Fruit fly (Drosophila melanogaster) whole organism, pupa: ENCODE results near the gene CG14566.

ENCODE experiments used
- CG10348 ChIP-seq: fragments of 200-800 bp; sonication (Bioruptor generic); IDR thresholded peaks from 2 replicates; pipeline ENCODE4 v1.3.6; 2022; ENCODE audit warnings: missing biosample characterization, missing genetic modification characterization
- CG12605 ChIP-seq: fragments of 200-800 bp; sonication (Bioruptor generic); IDR thresholded peaks from 2 replicates; pipeline ENCODE4 v1.3.6; 2022; ENCODE audit warnings: missing biosample characterization, missing genetic modification characterization
- CG13204 ChIP-seq: fragments of 200-800 bp; sonication (Bioruptor generic); optimal IDR thresholded peaks from 2 replicates; lab custom pipeline; 2018; ENCODE audit warnings: missing biosample characterization, mild to moderate bottlenecking, missing genetic modification characterization, moderate library complexity
- CG14655 ChIP-seq: fragments of 200-800 bp; sonication (Bioruptor generic); optimal IDR thresholded peaks from 3 replicates; lab custom pipeline; 2017; ENCODE audit warnings: mild to moderate bottlenecking, missing biosample characterization, missing genetic modification reagents, missing genetic modification characterization
- CG15710 ChIP-seq: fragments of 200-800 bp; sonication (Bioruptor generic); optimal IDR thresholded peaks from 2 replicates; lab custom pipeline; 2018; ENCODE audit warnings: missing biosample characterization, mild to moderate bottlenecking, missing genetic modification characterization, moderate library complexity
- CG17806 ChIP-seq: fragments of 200-800 bp; sonication (Bioruptor generic); optimal IDR thresholded peaks from 2 replicates; lab custom pipeline; 2018; ENCODE audit warnings: missing biosample characterization, mild to moderate bottlenecking, missing genetic modification characterization, moderate library complexity
- CG32121 ChIP-seq: fragments of 200-800 bp; sonication (Bioruptor generic); IDR thresholded peaks from 2 replicates; pipeline ENCODE4 v1.3.6; 2022; ENCODE audit warnings: missing biosample characterization, missing genetic modification characterization
- CG34367 ChIP-seq: fragments of 200-800 bp; sonication (Bioruptor generic); optimal IDR thresholded peaks from 2 replicates; lab custom pipeline; 2018; ENCODE audit warnings: missing biosample characterization, mild to moderate bottlenecking, missing genetic modification characterization
- CG4496 ChIP-seq: fragments of 200-800 bp; sonication (Bioruptor generic); IDR thresholded peaks from 3 replicates; pipeline ENCODE4 v1.3.6; 2022; ENCODE audit warnings: missing biosample characterization, missing genetic modification characterization
- CG8159 ChIP-seq: fragments of 200-800 bp; sonication (Bioruptor generic); optimal IDR thresholded peaks from 3 replicates; lab custom pipeline; 2018; ENCODE audit warnings: missing biosample characterization, mild to moderate bottlenecking, missing genetic modification characterization, moderate library complexity
- CG8301 ChIP-seq: fragments of 200-800 bp; sonication (Bioruptor generic); optimal IDR thresholded peaks from 2 replicates; lab custom pipeline; 2018; ENCODE audit warnings: missing biosample characterization, mild to moderate bottlenecking, missing genetic modification characterization
- CG9948 ChIP-seq: fragments of 200-800 bp; sonication (Bioruptor generic); optimal IDR thresholded peaks from 2 replicates; lab custom pipeline; 2018; ENCODE audit warnings: missing biosample characterization, mild to moderate bottlenecking, missing genetic modification characterization, moderate library complexity
- D1 ChIP-seq: fragments of 200-800 bp; sonication (Bioruptor generic); optimal IDR thresholded peaks from 2 replicates; lab custom pipeline; 2018; ENCODE audit warnings: missing biosample characterization, mild to moderate bottlenecking, missing genetic modification characterization, moderate library complexity
- EcR ChIP-seq: fragments of 200-800 bp; sonication (Bioruptor generic); optimal IDR thresholded peaks from 3 replicates; lab custom pipeline; 2019; ENCODE audit warnings: missing biosample characterization, missing genetic modification characterization, mild to moderate bottlenecking, moderate library complexity, missing genetic modification reagents
- Ets98B ChIP-seq: fragments of 200-800 bp; sonication (Bioruptor generic); IDR thresholded peaks from 2 replicates; pipeline ENCODE4 v1.3.6; 2022; ENCODE audit warnings: missing biosample characterization, missing genetic modification characterization
- Pif1A ChIP-seq: fragments of 200-800 bp; sonication (Bioruptor generic); optimal IDR thresholded peaks from 3 replicates; lab custom pipeline; 2016; ENCODE audit warnings: missing biosample characterization, missing genetic modification characterization
- Pif1B ChIP-seq: fragments of 200-800 bp; sonication (Bioruptor generic); optimal IDR thresholded peaks from 3 replicates; lab custom pipeline; 2016; ENCODE audit warnings: missing biosample characterization, missing genetic modification characterization
- Snoo ChIP-seq: fragments of 200-800 bp; sonication (Bioruptor generic); optimal IDR thresholded peaks from 3 replicates; lab custom pipeline; 2017; ENCODE audit warnings: missing biosample characterization, mild to moderate bottlenecking, missing genetic modification characterization, inconsistent platforms
- fd96Ca ChIP-seq: fragments of 200-800 bp; sonication (Bioruptor generic); IDR thresholded peaks from 3 replicates; pipeline ENCODE4 v1.3.6; 2022; ENCODE audit warnings: missing biosample characterization, missing genetic modification characterization
- gl ChIP-seq: fragments of 200-800 bp; sonication (Bioruptor generic); optimal IDR thresholded peaks from 2 replicates; lab custom pipeline; 2018; ENCODE audit warnings: missing biosample characterization, mild to moderate bottlenecking, missing genetic modification characterization
- rn ChIP-seq: fragments of 200-800 bp; sonication (Bioruptor generic); IDR thresholded peaks from 2 replicates; pipeline ENCODE4 v1.3.6; 2022; ENCODE audit warnings: missing biosample characterization, missing genetic modification characterization

The CG14566 gene

DNA sequence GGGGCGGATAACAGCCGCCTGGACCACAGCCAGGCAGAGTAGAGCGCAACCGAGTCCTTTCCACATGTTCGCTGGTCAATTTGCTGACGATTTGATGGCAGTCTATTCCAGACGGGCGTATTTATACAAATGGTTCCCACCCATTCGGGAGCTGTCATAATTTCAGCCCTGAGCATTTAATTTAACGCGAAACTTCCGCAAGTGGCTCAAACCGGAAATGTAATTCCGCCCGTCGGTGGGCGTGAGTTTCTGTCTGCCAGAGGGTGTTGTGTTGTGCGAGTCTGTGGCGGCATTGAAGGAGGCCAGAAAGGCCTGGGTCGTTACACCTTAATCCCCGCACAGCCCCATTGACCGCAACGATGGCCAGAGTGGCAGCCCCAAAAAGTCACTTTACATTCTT is 4.1 kb upstream of the CG14566 start, which contains the start of gene CG14565:
CG14565 (minus strand) TSS at position 101 of the 400 bp plus-strand sequence.
- no peak for TF ChIP-seq CG4496 (GFP tag; lab: Robert Waterston, UW)
- TF ChIP-seq CG17806 (tag; lab: Kevin White, UChicago): no peak
- TF ChIP-seq CG10348 (GFP tag; lab: Robert Waterston, UW): no peak
- no peak for TF ChIP-seq EcR (GFP tag; lab: Kevin White, UChicago)
- no peak for TF ChIP-seq CG12605 (GFP tag; lab: Robert Waterston, UW)
- no peak for TF ChIP-seq CG32121
- no peak for TF ChIP-seq CG15710 (tag; lab: Kevin White, UChicago)

- TF ChIP-seq CG9948 (no peak), Pif1B (no peak), CG15710 (tag; lab: Kevin White, UChicago) (no peak), CG17806 (tag; lab: Kevin White, UChicago) (no peak), Ets98B (GFP tag; lab: Robert Waterston, UW) (no peak), CG10348 (GFP tag; lab: Robert Waterston, UW) (no peak), CG4496 (GFP tag; lab: Robert Waterston, UW) (no peak), gl (tag; lab: Kevin White, UChicago) (no peak), CG34367 (no peak), rn (GFP tag; lab: Robert Waterston, UW) (no peak), Snoo (no peak), Pif1A (GFP tag; lab: Kevin White, UChicago) (no peak), CG8301 (tag; lab: Kevin White, UChicago) (no peak), fd96Ca (GFP tag; lab: Robert Waterston, UW) (no peak), CG8159 (no peak), D1 (no peak), EcR (GFP tag; lab: Kevin White, UChicago) (no peak), CG13204 (GFP tag; lab: Kevin White, UChicago) (no peak)
Measured at dm6 chr3L:21741234-21741633, 1.1 kb upstream of the CG14566 start, which contains the start of gene CG14572. TSS of gene CG14572 (plus strand) at chr3L:21741534.

- TF ChIP-seq EcR (GFP tag; lab: Kevin White, UChicago) (peak; percentile 35), CG14655 (GFP tag; lab: Kevin White, UChicago) (peak; percentile 18), rn (GFP tag; lab: Robert Waterston, UW) (no peak), Ets98B (GFP tag; lab: Robert Waterston, UW) (peak; percentile 13; the same call in 1 of the 2 replicates)
Measured at dm6 chr3L:21739017-21739730, 935 bp downstream of the CG14566 start.

DNA sequence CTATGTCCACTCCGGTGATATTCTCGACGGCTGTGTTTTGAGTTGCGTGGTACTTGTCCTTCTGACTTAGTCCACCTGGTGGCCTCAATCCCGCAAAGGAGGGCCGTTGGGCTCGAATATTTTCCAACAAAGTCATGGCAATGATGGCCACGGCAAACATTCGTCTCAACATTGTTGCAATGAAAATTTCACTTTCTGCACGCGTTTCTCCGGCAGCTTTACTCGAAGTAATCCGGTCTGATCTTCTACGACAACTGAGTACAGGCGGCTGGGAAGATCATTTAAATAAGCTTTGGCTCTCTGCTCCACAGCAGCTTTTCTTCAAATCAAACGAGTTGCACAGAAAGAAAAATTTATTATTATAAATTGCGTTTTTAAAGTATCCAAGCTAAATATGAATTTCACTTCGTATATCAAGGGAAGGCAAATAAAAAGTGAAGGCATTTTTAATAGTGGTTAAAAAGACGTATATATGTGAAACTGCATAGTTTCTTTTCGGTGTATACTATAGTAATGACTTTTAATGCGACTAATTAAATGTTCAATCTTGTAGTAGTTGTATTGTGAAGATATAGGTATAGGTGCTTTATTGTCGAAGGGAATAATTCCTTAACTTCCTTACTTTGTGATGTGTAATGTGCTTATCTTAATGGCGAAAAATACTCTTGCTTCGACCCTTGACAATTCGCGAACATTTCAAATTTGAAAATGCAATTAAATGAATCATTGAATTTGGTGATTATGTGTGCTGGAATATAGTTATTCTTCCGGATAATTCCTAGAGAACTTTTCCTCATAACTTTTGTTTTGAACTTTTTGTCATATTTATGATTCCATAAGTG is 1.7 kb downstream of the CG14566 start, which contains the start of gene CG14567:
CG14567 (minus strand) TSS at position 256 of the 842 bp plus-strand sequence.
- TF ChIP-seq rn (GFP tag; lab: Robert Waterston, UW): peak; percentile 66
- TF ChIP-seq Ets98B (GFP tag; lab: Robert Waterston, UW): peak; percentile 70
- TF ChIP-seq D1: peak; percentile 18
- TF ChIP-seq CG4496 (GFP tag; lab: Robert Waterston, UW): peak; percentile 86
- no peak for TF ChIP-seq CG13204 (GFP tag; lab: Kevin White, UChicago)
- TF ChIP-seq CG34367: peak; percentile 11
- TF ChIP-seq gl (tag; lab: Kevin White, UChicago): no peak
- peak; percentile 31 for TF ChIP-seq Pif1A (GFP tag; lab: Kevin White, UChicago)
- TF ChIP-seq EcR (GFP tag; lab: Kevin White, UChicago): no peak
- peak; percentile 44 for TF ChIP-seq CG15710 (tag; lab: Kevin White, UChicago)
- peak; percentile 59 for TF ChIP-seq CG17806 (tag; lab: Kevin White, UChicago)
- no peak for TF ChIP-seq fd96Ca (GFP tag; lab: Robert Waterston, UW)
- peak; percentile 83 for TF ChIP-seq CG12605 (GFP tag; lab: Robert Waterston, UW)
- TF ChIP-seq CG32121: peak; percentile 64
- peak; percentile 57 for TF ChIP-seq Pif1B
- peak; percentile 65 for TF ChIP-seq CG8301 (tag; lab: Kevin White, UChicago)
- TF ChIP-seq CG9948: peak; percentile 37
- peak; percentile 65 for TF ChIP-seq CG8159
- TF ChIP-seq CG10348 (GFP tag; lab: Robert Waterston, UW): no peak
- peak; percentile 27 for TF ChIP-seq Snoo
- TF ChIP-seq CG14655 (GFP tag; lab: Kevin White, UChicago): peak; percentile 55

DNA sequence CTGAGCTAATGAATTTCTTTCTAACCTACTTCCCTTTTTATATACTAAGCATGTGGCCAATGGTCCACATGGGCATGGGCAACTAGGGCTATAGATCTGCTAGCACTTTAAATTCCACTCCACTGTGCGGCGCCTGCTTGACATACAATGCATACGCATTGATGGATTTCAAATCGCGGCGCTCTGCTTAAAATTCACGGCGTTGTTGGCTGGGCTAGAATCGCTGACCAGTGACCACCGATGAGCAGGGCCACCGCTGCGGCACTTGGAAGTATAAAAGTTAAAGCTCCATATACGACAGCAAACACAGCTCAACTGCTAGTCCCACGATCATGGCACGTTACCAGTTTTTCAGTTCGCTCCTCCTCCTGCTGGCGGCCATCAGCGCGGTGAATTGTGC is 6.3 kb downstream of the CG14566 start, which contains the start of gene CG14573:
CG14573 (plus strand) TSS at position 301 of the 400 bp plus-strand sequence.
- TF ChIP-seq D1 (no peak), CG17806 (tag; lab: Kevin White, UChicago) (no peak), Ets98B (GFP tag; lab: Robert Waterston, UW) (no peak), CG8301 (tag; lab: Kevin White, UChicago) (no peak), CG15710 (tag; lab: Kevin White, UChicago) (no peak), gl (tag; lab: Kevin White, UChicago) (no peak), Pif1B (no peak), CG32121 (no peak)
